Worm (Caenorhabditis elegans) whole organism, mixed stage, embryonic: ENCODE measurements around the gene T28F3.5.

ENCODE experiments used
- bed-3 ChIP-seq: fragments of 200-800 bp; sonication (Bioruptor generic); optimal IDR thresholded peaks from 3 replicates; lab custom pipeline; 2018; ENCODE audit warnings: mild to moderate bottlenecking, missing genetic modification characterization, moderate library complexity, missing compliant biosample characterization
- blmp-1 ChIP-seq: fragments of 150-350 bp; optimal IDR thresholded peaks from 2 replicates; lab custom pipeline; 2014; ENCODE audit warnings: missing biosample characterization, missing genetic modification characterization
- ceh-39 ChIP-seq: fragments of 150-350 bp; optimal IDR thresholded peaks from 2 replicates; lab custom pipeline; 2014; ENCODE audit warnings: missing biosample characterization, missing genetic modification characterization
- ces-1 ChIP-seq: fragments of 150-350 bp; optimal IDR thresholded peaks from 2 replicates; lab custom pipeline; 2014; ENCODE audit warnings: missing biosample characterization, missing genetic modification reagents, missing genetic modification characterization
- elt-1 ChIP-seq: sonication (generic microtip); optimal IDR thresholded peaks from 2 replicates; lab custom pipeline; 2017; ENCODE audit warnings: missing genetic modification characterization, mild to moderate bottlenecking, missing compliant biosample characterization, antibody characterized with exemption, moderate library complexity, borderline replicate concordance; ENCODE audit not compliant: insufficient read depth
- elt-3 ChIP-seq: fragments of 150-350 bp; optimal IDR thresholded peaks from 2 replicates; lab custom pipeline; 2014; ENCODE audit warnings: missing biosample characterization, missing genetic modification characterization
- lin-13 ChIP-seq: fragments of 150-350 bp; optimal IDR thresholded peaks from 2 replicates; lab custom pipeline; 2014; ENCODE audit warnings: missing biosample characterization, missing genetic modification characterization
- lsy-2 ChIP-seq: fragments of 150-350 bp; optimal IDR thresholded peaks from 2 replicates; lab custom pipeline; 2014; ENCODE audit warnings: missing biosample characterization, missing genetic modification characterization
- mab-5 ChIP-seq: fragments of 150-350 bp; optimal IDR thresholded peaks from 2 replicates; lab custom pipeline; 2014; ENCODE audit warnings: missing biosample characterization, missing genetic modification characterization
- mep-1 ChIP-seq: fragments of 150-350 bp; optimal IDR thresholded peaks from 2 replicates; lab custom pipeline; 2017; ENCODE audit warnings: missing biosample characterization, missing genetic modification reagents, missing genetic modification characterization, inconsistent platforms
- nhr-237 ChIP-seq: fragments of 150-350 bp; optimal IDR thresholded peaks from 2 replicates; lab custom pipeline; 2014; ENCODE audit warnings: missing biosample characterization, missing genetic modification characterization
- nhr-28 ChIP-seq: fragments of 150-350 bp; optimal IDR thresholded peaks from 2 replicates; lab custom pipeline; 2014; ENCODE audit warnings: missing biosample characterization, missing genetic modification characterization
- pha-4 ChIP-seq: fragments of 150-350 bp; optimal IDR thresholded peaks from 2 replicates; lab custom pipeline; 2018; ENCODE audit warnings: missing biosample characterization, missing genetic modification reagents, missing genetic modification characterization
- snpc-4 ChIP-seq: fragments of 150-350 bp; optimal IDR thresholded peaks from 2 replicates; lab custom pipeline; 2014; ENCODE audit warnings: missing biosample characterization, missing genetic modification characterization

ce11 chrIV:17284099-17284498 is 10.5 kb upstream of the T28F3.5 start, which contains the start of gene nra-1:
- no peak for TF ChIP-seq pha-4
- TF ChIP-seq lsy-2 = no peak
- no peak for TF ChIP-seq lin-13
- TF ChIP-seq blmp-1 (tag; lab: Kevin White, UChicago) = no peak
- no peak for TF ChIP-seq ces-1 (GFP tag; lab: Kevin White, UChicago)
- TF ChIP-seq nhr-28 (tag; lab: Kevin White, UChicago) = no peak
- TF ChIP-seq mab-5 (tag; lab: Kevin White, UChicago) = no peak
- no peak for TF ChIP-seq elt-1
- TF ChIP-seq ceh-39 (tag; lab: Kevin White, UChicago) = no peak
- TF ChIP-seq elt-3 (tag; lab: Kevin White, UChicago) = no peak
- no peak for TF ChIP-seq snpc-4 (tag; lab: Kevin White, UChicago)
- TF ChIP-seq mep-1 (tag; lab: Kevin White, UChicago) = no peak
- no peak for TF ChIP-seq bed-3 (GFP tag; lab: Kevin White, UChicago)
- no peak for TF ChIP-seq nhr-237 (tag; lab: Kevin White, UChicago)
